Worm (Caenorhabditis elegans) whole organism, mixed stage, embryonic: ENCODE data around the gene hrde-1.

Source experiments
- lsy-2 ChIP-seq: fragments of 150-350 bp; optimal IDR thresholded peaks from 2 replicates; lab custom pipeline; 2014; ENCODE audit warnings: missing biosample characterization, missing genetic modification characterization
- nhr-12 ChIP-seq: fragments of 150-350 bp; optimal IDR thresholded peaks from 2 replicates; lab custom pipeline; 2014; ENCODE audit warnings: missing biosample characterization, missing genetic modification characterization
- nhr-76 ChIP-seq: sonication (generic microtip); optimal IDR thresholded peaks from 2 replicates; lab custom pipeline; 2017; ENCODE audit warnings: missing biosample characterization, missing genetic modification characterization
- pha-4 ChIP-seq: fragments of 150-350 bp; optimal IDR thresholded peaks from 2 replicates; lab custom pipeline; 2018; ENCODE audit warnings: missing biosample characterization, missing genetic modification reagents, missing genetic modification characterization
- snpc-4 ChIP-seq: fragments of 150-350 bp; optimal IDR thresholded peaks from 2 replicates; lab custom pipeline; 2014; ENCODE audit warnings: missing biosample characterization, missing genetic modification characterization
- unc-62 ChIP-seq: fragments of 150-350 bp; optimal IDR thresholded peaks from 2 replicates; lab custom pipeline; 2014; ENCODE audit warnings: missing biosample characterization, missing genetic modification reagents, missing genetic modification characterization

ce11 chrIII:4190241-4190640 is 14.3 kb upstream of the hrde-1 start, which contains the start of gene spp-28:
- TF ChIP-seq pha-4 (tag; lab: Kevin White, UChicago) (no peak), snpc-4 (tag; lab: Kevin White, UChicago) (no peak), lsy-2 (no peak), nhr-76 (tag; lab: Kevin White, UChicago) (no peak), nhr-12 (tag; lab: Kevin White, UChicago) (no peak), unc-62 (GFP tag; lab: Kevin White, UChicago) (no peak)
